Fruit fly (Drosophila melanogaster) whole organism, embryonic: ENCODE measurements around the gene His3.3A.
A peak's percentile ranks its signal among the peaks of the same experiment; 100 is the strongest.

Experiments
- Ada2b ChIP-seq: fragments of 200-800 bp; sonication (Bioruptor generic); IDR thresholded peaks from 2 replicates; pipeline ENCODE4 v1.3.6; 2022; ENCODE audit warnings: missing biosample characterization, missing genetic modification characterization
- CG10147 ChIP-seq: fragments of 200-800 bp; sonication (Bioruptor generic); optimal IDR thresholded peaks from 2 replicates; lab custom pipeline; 2019; ENCODE audit warnings: missing biosample characterization, mild to moderate bottlenecking, missing genetic modification characterization, moderate library complexity
- CG10209 ChIP-seq: fragments of 200-800 bp; sonication (Bioruptor generic); optimal IDR thresholded peaks from 3 replicates; lab custom pipeline; 2017; ENCODE audit warnings: missing biosample characterization, mild to moderate bottlenecking, missing genetic modification characterization, missing genetic modification reagents
- CG10366 ChIP-seq: fragments of 200-800 bp; sonication (Bioruptor generic); IDR thresholded peaks from 2 replicates; pipeline ENCODE4 v1.3.6; 2022; ENCODE audit warnings: missing biosample characterization, missing genetic modification characterization
- CG11695 ChIP-seq: fragments of 200-800 bp; sonication (Bioruptor generic); IDR thresholded peaks from 3 replicates; pipeline ENCODE4 v1.3.6; 2022; ENCODE audit warnings: missing biosample characterization, missing genetic modification characterization
- CG1233 ChIP-seq: fragments of 200-800 bp; sonication (Bioruptor generic); optimal IDR thresholded peaks from 4 replicates; lab custom pipeline; 2018; ENCODE audit warnings: missing biosample characterization, mild to moderate bottlenecking, missing genetic modification characterization
- CG15514 ChIP-seq: fragments of 200-800 bp; sonication (Bioruptor generic); optimal IDR thresholded peaks from 3 replicates; lab custom pipeline; 2017; ENCODE audit warnings: missing biosample characterization, missing genetic modification characterization, mild to moderate bottlenecking, moderate library complexity, missing genetic modification reagents
- CG15696 ChIP-seq: fragments of 200-800 bp; sonication (Bioruptor generic); optimal IDR thresholded peaks from 2 replicates; lab custom pipeline; 2019; ENCODE audit warnings: missing biosample characterization, mild to moderate bottlenecking, missing genetic modification characterization, moderate library complexity
- CG17385 ChIP-seq: fragments of 200-800 bp; sonication (Bioruptor generic); optimal IDR thresholded peaks from 3 replicates; lab custom pipeline; 2018; ENCODE audit warnings: missing biosample characterization, mild to moderate bottlenecking, missing genetic modification characterization
- CG17802 ChIP-seq: fragments of 200-800 bp; sonication (Bioruptor generic); optimal IDR thresholded peaks from 2 replicates; lab custom pipeline; 2018; ENCODE audit warnings: missing biosample characterization, mild to moderate bottlenecking, missing genetic modification characterization, moderate library complexity
- CG17829 ChIP-seq: fragments of 200-800 bp; optimal IDR thresholded peaks from 2 replicates; lab custom pipeline; 2019; ENCODE audit warnings: missing biosample characterization, mild to moderate bottlenecking, missing genetic modification characterization, moderate library complexity
- CG18262 ChIP-seq: fragments of 200-800 bp; optimal IDR thresholded peaks from 3 replicates; lab custom pipeline; 2019; ENCODE audit warnings: missing biosample characterization, mild to moderate bottlenecking, missing genetic modification characterization, moderate library complexity
- CG2120 ChIP-seq: fragments of 200-800 bp; sonication (Bioruptor generic); optimal IDR thresholded peaks from 3 replicates; lab custom pipeline; 2016; ENCODE audit warnings: missing biosample characterization, missing genetic modification characterization
- CG2199 ChIP-seq: fragments of 200-800 bp; sonication (Bioruptor generic); IDR thresholded peaks from 3 replicates; pipeline ENCODE4 v1.3.6; 2022; ENCODE audit warnings: missing biosample characterization, missing genetic modification characterization
- CG31441 ChIP-seq: fragments of 200-800 bp; sonication (Bioruptor generic); IDR thresholded peaks from 2 replicates; pipeline ENCODE4 v1.3.6; 2022; ENCODE audit warnings: missing biosample characterization, missing genetic modification characterization
- CG3726 ChIP-seq: fragments of 200-800 bp; sonication (Bioruptor generic); IDR thresholded peaks from 3 replicates; pipeline ENCODE4, ENCODE4 v1.3.6; 2022; ENCODE audit warnings: missing biosample characterization, missing genetic modification characterization
- D ChIP-seq, 2 experiments: fragments of 200-800 bp in 1 of 2; fragments of >200 bp in 1 of 2; sonication (Bioruptor generic) in 1 of 2; optimal IDR thresholded peaks; 2 replicates in 1 of 2; 3 replicates in 1 of 2; lab custom pipeline; 2017; ENCODE audit warnings: mild to moderate bottlenecking in 1 of 2, missing biosample characterization in 1 of 2, missing genetic modification characterization in 1 of 2, missing genetic modification reagents in 1 of 2
- Fer2 ChIP-seq: fragments of 200-800 bp; sonication (Bioruptor generic); optimal IDR thresholded peaks from 2 replicates; lab custom pipeline; 2018; ENCODE audit warnings: missing biosample characterization, mild to moderate bottlenecking, missing genetic modification characterization, moderate library complexity
- HLH4C ChIP-seq: fragments of 200-800 bp; sonication (Bioruptor generic); IDR thresholded peaks from 3 replicates; pipeline ENCODE4 v1.3.6; 2022; ENCODE audit warnings: missing biosample characterization, missing genetic modification characterization; ENCODE audit not compliant: partially characterized antibody
- HmgD ChIP-seq: fragments of 200-800 bp; sonication (Bioruptor generic); optimal IDR thresholded peaks from 3 replicates; lab custom pipeline; 2016; ENCODE audit warnings: missing biosample characterization, missing genetic modification characterization
- Hmr ChIP-seq: fragments of 200-800 bp; sonication (Bioruptor generic); optimal IDR thresholded peaks from 3 replicates; lab custom pipeline; 2017; ENCODE audit warnings: mild to moderate bottlenecking, missing biosample characterization, missing genetic modification reagents, missing genetic modification characterization
- Hmx ChIP-seq: fragments of 200-800 bp; sonication (Bioruptor generic); optimal IDR thresholded peaks from 2 replicates; lab custom pipeline; 2016; ENCODE audit warnings: missing biosample characterization, missing genetic modification characterization
- Myb ChIP-seq: fragments of 200-800 bp; sonication (Bioruptor generic); optimal IDR thresholded peaks from 2 replicates; lab custom pipeline; 2016; ENCODE audit warnings: missing biosample characterization, missing genetic modification characterization
- Sry-β ChIP-seq: fragments of 200-800 bp; sonication (Bioruptor generic); optimal IDR thresholded peaks from 2 replicates; lab custom pipeline; 2018; ENCODE audit warnings: missing biosample characterization, mild to moderate bottlenecking, missing genetic modification characterization, moderate library complexity
- Sry-δ ChIP-seq: fragments of 200-800 bp; sonication (Bioruptor generic); optimal IDR thresholded peaks from 2 replicates; lab custom pipeline; 2016; ENCODE audit warnings: missing biosample characterization, missing genetic modification characterization
- Ssrp ChIP-seq: fragments of 200-800 bp; sonication (Bioruptor generic); optimal IDR thresholded peaks from 2 replicates; lab custom pipeline; 2018; ENCODE audit warnings: missing biosample characterization, mild to moderate bottlenecking, missing genetic modification characterization, moderate library complexity
- Xrp1 ChIP-seq: fragments of 200-800 bp; sonication (Bioruptor generic); IDR thresholded peaks from 2 replicates; pipeline ENCODE4 v1.3.6; 2022; ENCODE audit warnings: missing biosample characterization, missing genetic modification characterization
- ase ChIP-seq: fragments of 200-800 bp; sonication (Bioruptor generic); IDR thresholded peaks from 3 replicates; pipeline ENCODE4 v1.3.6; 2022; ENCODE audit warnings: missing biosample characterization, missing genetic modification characterization
- bigmax ChIP-seq: fragments of 200-800 bp; sonication (Bioruptor generic); optimal IDR thresholded peaks from 2 replicates; lab custom pipeline; 2018; ENCODE audit warnings: missing biosample characterization, mild to moderate bottlenecking, missing genetic modification characterization
- bsh ChIP-seq, 2 experiments: fragments of 200-800 bp; sonication (Bioruptor generic); optimal IDR thresholded peaks; 2 replicates each; lab custom pipeline; 2017 to 2018; ENCODE audit warnings: mild to moderate bottlenecking in 2 of 2, missing biosample characterization in 2 of 2, missing genetic modification characterization in 2 of 2, moderate library complexity in 1 of 2
- cad ChIP-seq: fragments of >200 bp; optimal IDR thresholded peaks from 2 replicates; lab custom pipeline; 2017; ENCODE audit warnings: missing biosample characterization, missing genetic modification characterization
- caup ChIP-seq: fragments of 200-800 bp; sonication (Bioruptor generic); optimal IDR thresholded peaks from 3 replicates; lab custom pipeline; 2017; ENCODE audit warnings: missing biosample characterization, mild to moderate bottlenecking, missing genetic modification characterization, moderate library complexity; ENCODE audit not compliant: severe bottlenecking
- da ChIP-seq: fragments of 200-800 bp; sonication (Bioruptor generic); optimal IDR thresholded peaks from 2 replicates; lab custom pipeline; 2016; ENCODE audit warnings: missing biosample characterization, missing genetic modification characterization
- dmrt11E ChIP-seq: fragments of 200-800 bp; sonication (Bioruptor generic); optimal IDR thresholded peaks from 3 replicates; lab custom pipeline; 2018; ENCODE audit warnings: missing biosample characterization, mild to moderate bottlenecking, missing genetic modification characterization, moderate library complexity
- emc ChIP-seq: fragments of 200-800 bp; sonication (Bioruptor generic); optimal IDR thresholded peaks from 2 replicates; lab custom pipeline; 2016; ENCODE audit warnings: missing biosample characterization, missing genetic modification characterization
- eve ChIP-seq, 2 experiments: fragments of >200 bp; optimal IDR thresholded peaks; 2 replicates each; lab custom pipeline; 2017; ENCODE audit warnings: missing biosample characterization in 2 of 2, missing genetic modification characterization in 2 of 2
- fru ChIP-seq: fragments of >200 bp; optimal IDR thresholded peaks from 2 replicates; lab custom pipeline; 2017
- gem ChIP-seq: fragments of 200-800 bp; sonication (Bioruptor generic); optimal IDR thresholded peaks from 2 replicates; lab custom pipeline; 2019; ENCODE audit warnings: missing biosample characterization, mild to moderate bottlenecking, missing genetic modification characterization, moderate library complexity
- gfzf ChIP-seq: fragments of 200-800 bp; sonication (Bioruptor generic); optimal IDR thresholded peaks from 2 replicates; lab custom pipeline; 2016; ENCODE audit warnings: missing biosample characterization, mild to moderate bottlenecking, missing genetic modification characterization, moderate library complexity
- h ChIP-seq: fragments of >200 bp; optimal IDR thresholded peaks from 2 replicates; lab custom pipeline; 2017
- mam ChIP-seq: fragments of 200-800 bp; sonication (Bioruptor generic); optimal IDR thresholded peaks from 3 replicates; lab custom pipeline; 2016; ENCODE audit warnings: missing biosample characterization, missing genetic modification characterization
- nom ChIP-seq: fragments of 200-800 bp; sonication (Bioruptor generic); optimal IDR thresholded peaks from 2 replicates; lab custom pipeline; 2017; ENCODE audit warnings: missing biosample characterization, missing genetic modification characterization, mild to moderate bottlenecking, moderate library complexity, missing genetic modification reagents
- org-1 ChIP-seq: fragments of 200-800 bp; sonication (Bioruptor generic); optimal IDR thresholded peaks from 2 replicates; lab custom pipeline; 2017; ENCODE audit warnings: missing biosample characterization, missing genetic modification characterization
- pfk ChIP-seq: fragments of 200-800 bp; sonication (Bioruptor generic); optimal IDR thresholded peaks from 2 replicates; lab custom pipeline; 2018; ENCODE audit warnings: missing biosample characterization, mild to moderate bottlenecking, missing genetic modification characterization, moderate library complexity
- phol ChIP-seq: fragments of 200-800 bp; sonication (Bioruptor generic); optimal IDR thresholded peaks from 3 replicates; lab custom pipeline; 2018; ENCODE audit warnings: missing biosample characterization, mild to moderate bottlenecking, missing genetic modification characterization, moderate library complexity
- pnt ChIP-seq: fragments of 200-800 bp; sonication (Bioruptor generic); optimal IDR thresholded peaks from 3 replicates; lab custom pipeline; 2016; ENCODE audit warnings: missing biosample characterization, missing genetic modification characterization
- prd ChIP-seq, 3 experiments: fragments of >200 bp in 2 of 3; fragments of 200-800 bp in 1 of 3; sonication (Bioruptor generic) in 1 of 3; optimal IDR thresholded peaks in 2 of 3; IDR thresholded peaks in 1 of 3; 2 replicates in 2 of 3; 3 replicates in 1 of 3; pipeline versions ENCODE4 v1.3.6 to Lab custom; 2017 to 2022; ENCODE audit warnings: missing biosample characterization in 1 of 3, missing genetic modification characterization in 1 of 3
- stwl ChIP-seq: fragments of 200-800 bp; sonication (Bioruptor generic); optimal IDR thresholded peaks from 3 replicates; lab custom pipeline; 2018; ENCODE audit warnings: missing biosample characterization, mild to moderate bottlenecking, missing genetic modification characterization, moderate library complexity

The His3.3A gene

DNA sequence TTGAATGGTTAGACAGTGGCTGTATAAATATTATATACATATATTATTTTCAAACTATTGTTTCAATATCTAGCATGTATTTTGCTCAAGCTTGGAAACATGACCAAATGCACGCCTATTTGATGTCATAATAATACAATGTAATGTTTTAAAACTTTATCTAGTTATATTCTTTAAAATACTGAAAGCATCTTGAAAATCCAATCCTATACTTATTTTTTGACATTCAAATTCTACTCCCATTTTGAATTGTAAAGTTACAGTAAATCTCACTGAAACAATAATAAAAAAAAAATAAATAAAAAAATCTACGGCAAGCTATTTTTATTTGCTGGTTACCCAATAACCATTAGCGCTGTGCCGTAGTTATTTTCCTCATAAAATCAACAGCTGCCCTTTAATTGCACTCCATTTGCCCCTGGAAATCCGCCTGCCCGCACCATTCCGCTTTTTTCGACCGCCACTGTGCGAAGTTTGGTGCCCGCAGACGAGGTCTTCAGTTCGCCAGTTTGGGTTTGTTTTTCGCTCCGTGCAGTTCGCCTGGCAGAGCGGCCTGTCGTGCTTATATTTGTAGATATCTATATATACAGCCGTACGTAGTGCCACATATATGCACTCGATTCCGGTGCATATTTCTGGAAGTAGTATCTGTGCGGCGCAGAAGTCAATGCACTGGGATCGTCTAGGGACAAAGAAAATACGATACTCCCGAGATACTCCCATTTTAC lies 9.8 kb upstream of the His3.3A start (continued):
- TF ChIP-seq CG17802 (tag; lab: Kevin White, UChicago) (no peak), D (optimal IDR thresholded peaks at IDR 0.05; lab: Kevin White, UChicago) (no peak), D (GFP tag; optimal IDR thresholded peaks at IDR 0.05; lab: Kevin White, UChicago) (peak; percentile 50), phol (peak; percentile 65), h (lab: Kevin White, UChicago) (no peak), Ssrp (tag; lab: Kevin White, UChicago) (peak; percentile 46), prd (optimal IDR thresholded peaks at IDR 0.05; lab: Kevin White, UChicago) (no peak), prd (GFP tag; IDR thresholded peaks at IDR 0.05; lab: Robert Waterston, UW) (peak; percentile 61; the same call in 1 of the 3 replicates), bsh (GFP tag; optimal IDR thresholded peaks at IDR 0.05; lab: Kevin White, UChicago) (peak; percentile 34), CG10209 (GFP tag; lab: Kevin White, UChicago) (peak; percentile 34), pnt (peak; percentile 22), Xrp1 (GFP tag; lab: Robert Waterston, UW) (peak; percentile 61), Sry-δ (no peak), gfzf (GFP tag; lab: Kevin White, UChicago) (no peak), HmgD (GFP tag; lab: Kevin White, UChicago) (no peak), CG1233 (GFP tag; lab: Kevin White, UChicago) (peak; percentile 19), CG15696 (no peak), HLH4C (GFP tag; lab: Robert Waterston, UW) (no peak), org-1 (GFP tag; lab: Kevin White, UChicago) (peak; percentile 29), nom (GFP tag; lab: Kevin White, UChicago) (peak; percentile 52), CG2199 (GFP tag; lab: Robert Waterston, UW) (peak; percentile 74), Hmr (peak; percentile 48), Hmx (GFP tag; lab: Kevin White, UChicago) (no peak), fru (no peak), CG31441 (GFP tag; lab: Robert Waterston, UW) (peak; percentile 83), mam (GFP tag; lab: Kevin White, UChicago) (peak; percentile 54), CG15514 (GFP tag; lab: Kevin White, UChicago) (peak; percentile 26), CG10147 (peak; percentile 8), stwl (tag; lab: Kevin White, UChicago) (no peak), gem (tag; lab: Kevin White, UChicago) (peak; percentile 66), emc (GFP tag; lab: Kevin White, UChicago) (no peak), cad (GFP tag; lab: Kevin White, UChicago) (no peak), CG2120 (GFP tag; lab: Kevin White, UChicago) (peak; percentile 37), CG10366 (GFP tag; lab: Robert Waterston, UW) (peak; percentile 47), pfk (GFP tag; lab: Kevin White, UChicago) (no peak), CG18262 (tag; lab: Kevin White, UChicago) (peak; percentile 75), Ada2b (no peak), Fer2 (tag; lab: Kevin White, UChicago) (no peak), CG11695 (GFP tag; lab: Robert Waterston, UW) (peak; percentile 57; the same call in 1 of the 3 replicates), bigmax (GFP tag; lab: Kevin White, UChicago) (no peak), dmrt11E (tag; lab: Kevin White, UChicago) (peak; percentile 31), CG3726 (no peak), CG17829 (tag; lab: Kevin White, UChicago) (peak; percentile 42), Myb (peak; percentile 18), CG17385 (peak; percentile 53), ase (GFP tag; lab: Robert Waterston, UW) (peak; percentile 54; the same call in 2 of the 3 replicates), caup (peak; percentile 16), eve (GFP tag; optimal IDR thresholded peaks at IDR 0.05; lab: Kevin White, UChicago) (no peak), Sry-β (GFP tag; lab: Kevin White, UChicago) (no peak), da (GFP tag; lab: Kevin White, UChicago) (no peak)
